Fruit fly (Drosophila melanogaster) whole organism, embryonic: ENCODE data around the gene Atg6.

Experiments used
- Abd-B ChIP-seq: fragments of 200-800 bp; sonication (Bioruptor generic); optimal IDR thresholded peaks from 2 replicates; lab custom pipeline; 2018; ENCODE audit warnings: missing biosample characterization, mild to moderate bottlenecking, missing genetic modification characterization, moderate library complexity
- CG10462 ChIP-seq: fragments of 200-800 bp; sonication (Bioruptor generic); optimal IDR thresholded peaks from 2 replicates; lab custom pipeline; 2016; ENCODE audit warnings: missing biosample characterization, missing genetic modification characterization
- CG12744 ChIP-seq: fragments of 200-800 bp; sonication (Bioruptor generic); optimal IDR thresholded peaks from 2 replicates; lab custom pipeline; 2016; ENCODE audit warnings: missing biosample characterization, missing genetic modification characterization
- CG14014 ChIP-seq: fragments of 200-800 bp; sonication (Bioruptor generic); IDR thresholded peaks from 2 replicates; pipeline ENCODE4 v1.3.6; 2022; ENCODE audit warnings: missing biosample characterization, missing genetic modification characterization
- CG14860 ChIP-seq: fragments of 200-800 bp; sonication (Bioruptor generic); IDR thresholded peaks from 3 replicates; pipeline ENCODE4 v1.3.6; 2022; ENCODE audit warnings: missing biosample characterization, missing genetic modification characterization; ENCODE audit not compliant: partially characterized antibody
- CG1602 ChIP-seq: fragments of 200-800 bp; sonication (Bioruptor generic); optimal IDR thresholded peaks from 3 replicates; lab custom pipeline; 2016; ENCODE audit warnings: missing biosample characterization, missing genetic modification characterization
- CG17186 ChIP-seq: fragments of 200-800 bp; sonication (Bioruptor generic); optimal IDR thresholded peaks from 3 replicates; lab custom pipeline; 2017; ENCODE audit warnings: missing biosample characterization, missing genetic modification reagents, missing genetic modification characterization
- CG18619 ChIP-seq: fragments of 200-800 bp; sonication (Bioruptor generic); optimal IDR thresholded peaks from 3 replicates; lab custom pipeline; 2017; ENCODE audit warnings: missing biosample characterization, mild to moderate bottlenecking, missing genetic modification characterization
- CG2889 ChIP-seq: fragments of 200-800 bp; sonication (Bioruptor generic); IDR thresholded peaks from 3 replicates; pipeline ENCODE4 v1.3.6; 2022; ENCODE audit warnings: missing biosample characterization, missing genetic modification characterization
- CG30431 ChIP-seq: fragments of 200-800 bp; sonication (Bioruptor generic); optimal IDR thresholded peaks from 2 replicates; lab custom pipeline; 2017; ENCODE audit warnings: missing biosample characterization, missing genetic modification characterization
- CG31388 ChIP-seq: fragments of 200-800 bp; sonication (Bioruptor generic); optimal IDR thresholded peaks from 2 replicates; lab custom pipeline; 2016; ENCODE audit warnings: missing biosample characterization, missing genetic modification characterization
- CG32532 ChIP-seq: fragments of 200-800 bp; sonication (Bioruptor generic); IDR thresholded peaks from 2 replicates; pipeline ENCODE4 v1.3.6; 2022; ENCODE audit warnings: missing biosample characterization, missing genetic modification characterization
- CG34376 ChIP-seq: fragments of 200-800 bp; sonication (Bioruptor generic); optimal IDR thresholded peaks from 2 replicates; lab custom pipeline; 2018; ENCODE audit warnings: missing biosample characterization, mild to moderate bottlenecking, missing genetic modification characterization
- CG4404 ChIP-seq: fragments of 200-800 bp; sonication (Bioruptor generic); IDR thresholded peaks from 2 replicates; pipeline ENCODE4 v1.3.6; 2022; ENCODE audit warnings: missing biosample characterization, missing genetic modification characterization
- CG4730 ChIP-seq: fragments of 200-800 bp; sonication (Bioruptor generic); IDR thresholded peaks from 2 replicates; pipeline ENCODE4 v1.3.6; 2022; ENCODE audit warnings: missing biosample characterization, missing genetic modification characterization
- CG8478 ChIP-seq: fragments of >200 bp; optimal IDR thresholded peaks from 2 replicates; lab custom pipeline; 2018
- CG9609 ChIP-seq: fragments of 200-800 bp; sonication (Bioruptor generic); optimal IDR thresholded peaks from 3 replicates; lab custom pipeline; 2016; ENCODE audit warnings: missing biosample characterization, missing genetic modification characterization
- CHES-1-like ChIP-seq: fragments of 200-800 bp; sonication (Bioruptor generic); optimal IDR thresholded peaks from 2 replicates; lab custom pipeline; 2016; ENCODE audit warnings: missing biosample characterization, missing genetic modification characterization
- CrebB ChIP-seq: fragments of 200-800 bp; sonication (Bioruptor generic); optimal IDR thresholded peaks from 3 replicates; lab custom pipeline; 2018; ENCODE audit warnings: missing biosample characterization, mild to moderate bottlenecking, missing genetic modification characterization
- D19B ChIP-seq: fragments of 200-800 bp; sonication (Bioruptor generic); optimal IDR thresholded peaks from 2 replicates; lab custom pipeline; 2017; ENCODE audit warnings: missing biosample characterization, mild to moderate bottlenecking, missing genetic modification characterization
- Dfd ChIP-seq, 2 experiments: fragments of >200 bp; optimal IDR thresholded peaks; 2 replicates each; lab custom pipeline; 2017; ENCODE audit warnings: missing biosample characterization in 2 of 2, missing genetic modification characterization in 2 of 2
- HHEX ChIP-seq: fragments of 200-800 bp; sonication (Bioruptor generic); optimal IDR thresholded peaks from 3 replicates; lab custom pipeline; 2017; ENCODE audit warnings: missing biosample characterization, mild to moderate bottlenecking, missing genetic modification characterization, missing genetic modification reagents
- HLH3B ChIP-seq: fragments of 200-800 bp; sonication (Bioruptor generic); IDR thresholded peaks from 2 replicates; pipeline ENCODE4 v1.3.6; 2022; ENCODE audit warnings: missing biosample characterization, missing genetic modification characterization
- Hmx ChIP-seq: fragments of 200-800 bp; sonication (Bioruptor generic); optimal IDR thresholded peaks from 2 replicates; lab custom pipeline; 2016; ENCODE audit warnings: missing biosample characterization, missing genetic modification characterization
- Hsf ChIP-seq: fragments of 200-800 bp; sonication (Bioruptor generic); optimal IDR thresholded peaks from 3 replicates; lab custom pipeline; 2016; ENCODE audit warnings: missing biosample characterization, missing genetic modification characterization
- Lpt ChIP-seq: fragments of >200 bp; optimal IDR thresholded peaks from 2 replicates; lab custom pipeline; 2018; ENCODE audit warnings: missing biosample characterization, missing genetic modification characterization
- Max ChIP-seq: fragments of 200-800 bp; sonication (Bioruptor generic); optimal IDR thresholded peaks from 2 replicates; lab custom pipeline; 2016; ENCODE audit warnings: missing biosample characterization, mild to moderate bottlenecking, missing genetic modification characterization
- NC2β ChIP-seq: fragments of 200-800 bp; sonication (Bioruptor generic); optimal IDR thresholded peaks from 2 replicates; lab custom pipeline; 2016; ENCODE audit warnings: missing biosample characterization, missing genetic modification characterization
- NFAT ChIP-seq: fragments of 200-800 bp; sonication (Bioruptor generic); IDR thresholded peaks from 2 replicates; pipeline ENCODE4 v1.3.6; 2022; ENCODE audit warnings: missing biosample characterization, missing genetic modification characterization
- Nf-YA ChIP-seq: fragments of 200-800 bp; sonication (Bioruptor generic); IDR thresholded peaks from 2 replicates; pipeline ENCODE4 v1.3.6; 2022; ENCODE audit warnings: missing biosample characterization, missing genetic modification characterization
- Opbp ChIP-seq: fragments of 200-800 bp; sonication (Bioruptor generic); IDR thresholded peaks from 3 replicates; pipeline ENCODE4 v1.3.6; 2022; ENCODE audit warnings: missing biosample characterization, missing genetic modification characterization; ENCODE audit not compliant: partially characterized antibody
- Rfx ChIP-seq: fragments of 200-800 bp; sonication (Bioruptor generic); IDR thresholded peaks from 2 replicates; pipeline ENCODE4 v1.3.6; 2022; ENCODE audit warnings: missing biosample characterization, missing genetic modification characterization
- Side ChIP-seq: fragments of 200-800 bp; sonication (Bioruptor generic); optimal IDR thresholded peaks from 2 replicates; lab custom pipeline; 2016; ENCODE audit warnings: missing biosample characterization, missing genetic modification characterization
- Sox100B ChIP-seq: fragments of 200-800 bp; sonication (Bioruptor generic); optimal IDR thresholded peaks from 3 replicates; lab custom pipeline; 2018; ENCODE audit warnings: missing biosample characterization, mild to moderate bottlenecking, missing genetic modification characterization
- ab ChIP-seq: fragments of 200-800 bp; sonication (Bioruptor generic); optimal IDR thresholded peaks from 2 replicates; lab custom pipeline; 2016; ENCODE audit warnings: missing biosample characterization, missing genetic modification characterization
- ac ChIP-seq: fragments of 200-800 bp; sonication (Bioruptor generic); optimal IDR thresholded peaks from 3 replicates; lab custom pipeline; 2017; ENCODE audit warnings: missing biosample characterization, mild to moderate bottlenecking, missing genetic modification characterization
- ara ChIP-seq: fragments of 200-800 bp; sonication (Bioruptor generic); IDR thresholded peaks from 2 replicates; pipeline ENCODE4 v1.3.6; 2022; ENCODE audit warnings: missing biosample characterization, missing genetic modification characterization
- bab2 ChIP-seq: fragments of 200-800 bp; sonication (Bioruptor generic); optimal IDR thresholded peaks from 2 replicates; lab custom pipeline; 2016; ENCODE audit warnings: missing biosample characterization, missing genetic modification characterization
- disco-r ChIP-seq: fragments of 200-800 bp; sonication (Bioruptor generic); optimal IDR thresholded peaks from 2 replicates; lab custom pipeline; 2016; ENCODE audit warnings: missing biosample characterization, missing genetic modification characterization
- fd96Cb ChIP-seq: fragments of 200-800 bp; sonication (Bioruptor generic); optimal IDR thresholded peaks from 2 replicates; lab custom pipeline; 2018; ENCODE audit warnings: missing biosample characterization, mild to moderate bottlenecking, missing genetic modification characterization, moderate library complexity
- fu2 ChIP-seq: fragments of 200-800 bp; sonication (Bioruptor generic); optimal IDR thresholded peaks from 2 replicates; lab custom pipeline; 2016; ENCODE audit warnings: missing biosample characterization, missing genetic modification characterization
- gro ChIP-seq: fragments of 200-800 bp; sonication (Bioruptor generic); optimal IDR thresholded peaks from 2 replicates; lab custom pipeline; 2016; ENCODE audit warnings: missing biosample characterization, missing genetic modification characterization
- insv ChIP-seq, 2 experiments: fragments of 200-800 bp; sonication (Bioruptor generic); optimal IDR thresholded peaks; 3 replicates each; lab custom pipeline; 2016 to 2018; ENCODE audit warnings: missing biosample characterization in 2 of 2, missing genetic modification characterization in 2 of 2
- jing ChIP-seq: fragments of 200-800 bp; sonication (Bioruptor generic); optimal IDR thresholded peaks from 2 replicates; lab custom pipeline; 2018; ENCODE audit warnings: missing biosample characterization, mild to moderate bottlenecking, missing genetic modification characterization
- kay ChIP-seq: fragments of 200-800 bp; sonication (Bioruptor generic); optimal IDR thresholded peaks from 2 replicates; lab custom pipeline; 2016; ENCODE audit warnings: missing biosample characterization, missing genetic modification characterization
- lab ChIP-seq: fragments of 200-800 bp; sonication (Bioruptor generic); optimal IDR thresholded peaks from 3 replicates; lab custom pipeline; 2017; ENCODE audit warnings: missing biosample characterization, missing genetic modification characterization, mild to moderate bottlenecking, moderate library complexity, missing genetic modification reagents
- lilli ChIP-seq: fragments of 200-800 bp; sonication (Bioruptor generic); optimal IDR thresholded peaks from 3 replicates; lab custom pipeline; 2016; ENCODE audit warnings: missing biosample characterization, missing genetic modification characterization
- nmo ChIP-seq: fragments of 200-800 bp; sonication (Bioruptor generic); optimal IDR thresholded peaks from 2 replicates; lab custom pipeline; 2018; ENCODE audit warnings: missing biosample characterization, mild to moderate bottlenecking, missing genetic modification characterization, moderate library complexity
- rib ChIP-seq: fragments of 200-800 bp; sonication (Bioruptor generic); IDR thresholded peaks from 2 replicates; pipeline ENCODE4 v1.3.6; 2022; ENCODE audit warnings: missing biosample characterization, missing genetic modification characterization
- seq ChIP-seq: fragments of 200-800 bp; sonication (Bioruptor generic); IDR thresholded peaks from 2 replicates; pipeline ENCODE4 v1.3.6; 2022; ENCODE audit warnings: missing biosample characterization, missing genetic modification characterization
- sima ChIP-seq: fragments of 200-800 bp; sonication (Bioruptor generic); optimal IDR thresholded peaks from 2 replicates; lab custom pipeline; 2016; ENCODE audit warnings: missing biosample characterization, missing genetic modification characterization
- so ChIP-seq: fragments of 200-800 bp; sonication (Bioruptor generic); IDR thresholded peaks from 3 replicates; pipeline ENCODE4 v1.3.6; 2022; ENCODE audit warnings: missing biosample characterization, missing genetic modification characterization
- stc ChIP-seq: fragments of 200-800 bp; sonication (Bioruptor generic); IDR thresholded peaks from 2 replicates; pipeline ENCODE4 v1.3.6; 2022; ENCODE audit warnings: missing biosample characterization, missing genetic modification characterization
- wor ChIP-seq: fragments of 200-800 bp; sonication (Bioruptor generic); IDR thresholded peaks from 2 replicates; pipeline ENCODE4 v1.3.6; 2022; ENCODE audit warnings: missing biosample characterization, missing genetic modification characterization

Gene Atg6

DNA sequence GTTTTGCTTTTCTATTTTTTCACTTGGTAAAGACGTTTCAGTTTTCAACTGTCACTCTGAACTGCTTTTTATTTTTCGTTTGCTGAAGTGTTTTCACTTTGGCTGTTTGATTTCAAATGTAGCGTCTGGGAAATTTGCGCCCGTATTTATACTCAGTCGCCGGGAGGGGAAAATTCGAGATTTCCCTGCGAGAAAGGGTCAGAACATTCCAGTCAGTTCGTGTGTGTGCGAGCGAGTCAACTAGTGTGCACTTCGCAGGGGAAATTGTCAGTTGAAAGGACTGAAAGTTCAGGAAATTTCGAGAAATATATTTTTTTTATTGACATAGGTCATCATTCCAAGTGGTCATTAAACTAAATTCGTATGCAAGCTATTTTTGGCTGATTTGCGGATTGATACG, 6.6 kb upstream of the Atg6 start, which contains the start of gene Hsp68 (continued):
- TF ChIP-seq CG17186 (GFP tag; lab: Kevin White, UChicago) (no peak), seq (GFP tag; lab: Robert Waterston, UW) (peak; percentile 10; the same call in 1 of the 2 replicates), Max (GFP tag; lab: Kevin White, UChicago) (no peak), CG4404 (GFP tag; lab: Robert Waterston, UW) (no peak), CG8478 (lab: Kevin White, UChicago) (no peak), Nf-YA (no peak), bab2 (GFP tag; lab: Kevin White, UChicago) (no peak), Opbp (GFP tag; lab: Robert Waterston, UW) (0 out of 3 replicates have a peak, but pooled peaks have one; percentile 28), CG2889 (GFP tag; lab: Robert Waterston, UW) (no peak), CG31388 (GFP tag; lab: Kevin White, UChicago) (no peak), ara (GFP tag; lab: Robert Waterston, UW) (no peak), HLH3B (no peak), CG30431 (GFP tag; lab: Kevin White, UChicago) (no peak), Lpt (GFP tag; lab: Kevin White, UChicago) (no peak), lab (GFP tag; lab: Kevin White, UChicago) (no peak), nmo (GFP tag; lab: Kevin White, UChicago) (no peak), Dfd (GFP tag; optimal IDR thresholded peaks at IDR 0.05; lab: Kevin White, UChicago) (no peak), D19B (GFP tag; lab: Kevin White, UChicago) (no peak), so (GFP tag; lab: Robert Waterston, UW) (no peak), lilli (GFP tag; lab: Kevin White, UChicago) (no peak), kay (no peak), Side (GFP tag; lab: Kevin White, UChicago) (no peak), Rfx (GFP tag; lab: Robert Waterston, UW) (0 out of 2 replicates have a peak, but pooled peaks have one; percentile 25), CHES-1-like (GFP tag; lab: Kevin White, UChicago) (no peak), CG9609 (GFP tag; lab: Kevin White, UChicago) (no peak), Sox100B (GFP tag; lab: Kevin White, UChicago) (no peak), ac (GFP tag; lab: Kevin White, UChicago) (no peak), Abd-B (GFP tag; lab: Kevin White, UChicago) (no peak), NC2β (GFP tag; lab: Kevin White, UChicago) (peak; percentile 64), sima (no peak), jing (GFP tag; lab: Kevin White, UChicago) (no peak), HHEX (GFP tag; lab: Kevin White, UChicago) (no peak), CG10462 (GFP tag; lab: Kevin White, UChicago) (no peak), CrebB (no peak), fu2 (GFP tag; lab: Kevin White, UChicago) (no peak), CG18619 (GFP tag; lab: Kevin White, UChicago) (no peak), rib (no peak), NFAT (no peak), insv (GFP tag; optimal IDR thresholded peaks at IDR 0.05; lab: Kevin White, UChicago) (peak in 1 of 2 experiments; percentile 84), Hsf (GFP tag; lab: Kevin White, UChicago) (no peak), CG34376 (GFP tag; lab: Kevin White, UChicago) (peak; percentile 84), CG4730 (no peak), disco-r (GFP tag; lab: Kevin White, UChicago) (no peak), CG1602 (GFP tag; lab: Kevin White, UChicago) (no peak), CG14014 (GFP tag; lab: Robert Waterston, UW) (no peak), gro (GFP tag; lab: Kevin White, UChicago) (no peak), stc (GFP tag; lab: Robert Waterston, UW) (no peak), wor (GFP tag; lab: Robert Waterston, UW) (no peak), Hmx (GFP tag; lab: Kevin White, UChicago) (no peak), fd96Cb (tag; lab: Kevin White, UChicago) (no peak), CG12744 (GFP tag; lab: Kevin White, UChicago) (no peak), CG32532 (GFP tag; lab: Robert Waterston, UW) (no peak), CG14860 (GFP tag; lab: Robert Waterston, UW) (no peak), ab (GFP tag; lab: Kevin White, UChicago) (no peak)
